Fruit fly (Drosophila melanogaster) Kc167 (cell line): Measurements from ENCODE around the gene Srr.

Source experiments
- Myc ChIP-seq: fragments of >200 bp; optimal IDR thresholded peaks from 2 replicates; lab custom pipeline; 2017; ENCODE audit warnings: missing external identifiers
- insv ChIP-seq: fragments of >200 bp; optimal IDR thresholded peaks from 3 replicates; lab custom pipeline; 2018; ENCODE audit warnings: missing external identifiers
- psq ChIP-seq: fragments of >200 bp; optimal IDR thresholded peaks from 2 replicates; lab custom pipeline; 2017; ENCODE audit warnings: missing external identifiers

DNA sequence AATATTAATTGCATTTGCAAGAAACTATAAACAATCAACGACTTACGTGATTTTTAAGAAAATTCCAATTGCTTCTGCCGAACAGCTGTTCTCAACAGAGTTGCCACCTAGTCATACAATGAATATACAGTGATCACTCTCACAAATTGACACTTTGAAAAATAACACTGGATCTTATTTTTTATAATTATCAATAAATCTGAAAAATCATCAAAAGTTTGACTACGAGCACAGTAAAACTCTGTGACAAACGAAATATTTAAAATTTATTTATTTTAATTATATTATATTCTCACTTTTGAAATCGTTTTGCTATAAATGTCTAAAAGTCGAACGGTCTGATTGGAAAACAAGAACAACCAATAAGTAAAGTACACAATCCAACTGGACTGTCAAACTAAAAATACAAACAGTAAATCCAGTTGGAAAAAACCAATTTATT, 34.8 kb downstream of the Srr start, which contains the start of gene CG34117:
- TF ChIP-seq insv (lab: Kevin White, UChicago) (no peak), psq (lab: Kevin White, UChicago) (no peak), Myc (no peak)
